Worm (Caenorhabditis elegans) whole organism, L1 larva: Measurements from ENCODE around the gene C54H2.4.

Experiments
- C04F5.9 ChIP-seq: sonication (generic microtip); optimal IDR thresholded peaks from 2 replicates; lab custom pipeline; 2016; ENCODE audit warnings: missing genetic modification characterization, missing compliant biosample characterization
- C16A3.4 ChIP-seq: fragments of 150-350 bp; optimal IDR thresholded peaks from 2 replicates; lab custom pipeline; 2014; ENCODE audit warnings: missing biosample characterization, missing genetic modification characterization
- C34B4.2 ChIP-seq: sonication (generic microtip); optimal IDR thresholded peaks from 2 replicates; lab custom pipeline; 2017; ENCODE audit warnings: mild to moderate bottlenecking, missing genetic modification characterization, missing compliant biosample characterization
- Y116A8C.19 ChIP-seq: sonication (generic microtip); optimal IDR thresholded peaks from 2 replicates; lab custom pipeline; 2016; ENCODE audit warnings: missing compliant biosample characterization, missing genetic modification characterization, borderline replicate concordance
- aha-1 ChIP-seq: fragments of 150-350 bp; optimal IDR thresholded peaks from 2 replicates; lab custom pipeline; 2014; ENCODE audit warnings: missing biosample characterization, missing genetic modification characterization
- ama-1 ChIP-seq: fragments of 150-350 bp; optimal IDR thresholded peaks from 2 replicates; lab custom pipeline; 2014
- ceh-8 ChIP-seq: fragments of 200-800 bp; sonication (Bioruptor generic); optimal IDR thresholded peaks from 2 replicates; lab custom pipeline; 2018; ENCODE audit warnings: mild to moderate bottlenecking, missing genetic modification characterization, moderate library complexity, missing compliant biosample characterization
- ceh-88 ChIP-seq: fragments of 200-800 bp; sonication (Bioruptor generic); IDR thresholded peaks from 2 replicates; pipeline ENCODE4 v1.3.6; 2022; ENCODE audit warnings: missing genetic modification characterization, missing compliant biosample characterization
- ceh-90 ChIP-seq: sonication (generic microtip); optimal IDR thresholded peaks from 2 replicates; lab custom pipeline; 2016; ENCODE audit warnings: missing genetic modification characterization, missing compliant biosample characterization
- ces-1 ChIP-seq: fragments of 150-350 bp; optimal IDR thresholded peaks from 2 replicates; lab custom pipeline; 2014; ENCODE audit warnings: missing biosample characterization, missing genetic modification reagents, missing genetic modification characterization
- dsc-1 ChIP-seq: sonication (generic microtip); optimal IDR thresholded peaks from 2 replicates; lab custom pipeline; 2016; ENCODE audit warnings: mild to moderate bottlenecking, missing genetic modification characterization, missing compliant biosample characterization
- efl-3 ChIP-seq: fragments of 200-800 bp; sonication (Bioruptor generic); optimal IDR thresholded peaks from 2 replicates; lab custom pipeline; 2018; ENCODE audit warnings: mild to moderate bottlenecking, missing genetic modification characterization, missing compliant biosample characterization
- egl-27 ChIP-seq, 2 experiments: fragments of 150-350 bp in 1 of 2; sonication (generic microtip); optimal IDR thresholded peaks; 3 replicates each; lab custom pipeline; 2017 to 2018; ENCODE audit warnings: missing biosample characterization in 2 of 2, missing genetic modification characterization in 2 of 2, missing genetic modification reagents in 2 of 2
- ets-5 ChIP-seq: fragments of 200-800 bp; sonication (Bioruptor generic); IDR thresholded peaks from 2 replicates; pipeline ENCODE4 v1.3.6; 2022; ENCODE audit warnings: missing genetic modification characterization, missing compliant biosample characterization
- fkh-10 ChIP-seq: sonication (generic microtip); optimal IDR thresholded peaks from 2 replicates; lab custom pipeline; 2017; ENCODE audit warnings: missing biosample characterization, missing genetic modification reagents, missing genetic modification characterization
- fkh-4 ChIP-seq: sonication (generic microtip); optimal IDR thresholded peaks from 2 replicates; lab custom pipeline; 2016; ENCODE audit warnings: missing compliant biosample characterization, missing genetic modification characterization, borderline replicate concordance
- fkh-8 ChIP-seq: sonication (generic microtip); optimal IDR thresholded peaks from 2 replicates; lab custom pipeline; 2016; ENCODE audit warnings: mild to moderate bottlenecking, missing genetic modification characterization, missing compliant biosample characterization
- hlh-17 ChIP-seq: fragments of 200-800 bp; sonication (Bioruptor generic); optimal IDR thresholded peaks from 2 replicates; lab custom pipeline; 2018; ENCODE audit warnings: missing genetic modification characterization, mild to moderate bottlenecking, missing compliant biosample characterization, moderate library complexity, borderline replicate concordance
- hlh-4 ChIP-seq: sonication (generic microtip); optimal IDR thresholded peaks from 2 replicates; lab custom pipeline; 2016; ENCODE audit warnings: mild to moderate bottlenecking, missing genetic modification characterization, missing compliant biosample characterization
- hpl-2 ChIP-seq: fragments of 150-350 bp; optimal IDR thresholded peaks from 2 replicates; lab custom pipeline; 2014; ENCODE audit warnings: missing biosample characterization, missing genetic modification reagents, missing genetic modification characterization
- irx-1 ChIP-seq: sonication (generic microtip); optimal IDR thresholded peaks from 2 replicates; lab custom pipeline; 2016; ENCODE audit warnings: missing genetic modification characterization, missing compliant biosample characterization
- isw-1 ChIP-seq: fragments of 200-800 bp; sonication (Bioruptor generic); IDR thresholded peaks from 2 replicates; pipeline ENCODE4 v1.3.6; 2022; ENCODE audit warnings: missing genetic modification characterization, missing compliant biosample characterization
- lin-15B ChIP-seq: fragments of 150-350 bp; sonication (generic microtip); optimal IDR thresholded peaks from 3 replicates; lab custom pipeline; 2014; ENCODE audit warnings: missing biosample characterization, missing genetic modification characterization
- lin-35 ChIP-seq, 2 experiments: fragments of 150-350 bp; optimal IDR thresholded peaks; 2 replicates each; lab custom pipeline; 2014; ENCODE audit warnings: missing biosample characterization in 2 of 2, missing genetic modification characterization in 2 of 2, missing genetic modification reagents in 2 of 2
- lin-39 ChIP-seq: fragments of 150-350 bp; optimal IDR thresholded peaks from 2 replicates; lab custom pipeline; 2014; ENCODE audit warnings: missing biosample characterization, missing genetic modification reagents, missing genetic modification characterization
- mab-9 ChIP-seq: fragments of 200-800 bp; sonication (Bioruptor generic); IDR thresholded peaks from 2 replicates; pipeline ENCODE4 v1.3.6; 2022; ENCODE audit warnings: missing genetic modification reagents, missing genetic modification characterization, missing compliant biosample characterization
- mef-2 ChIP-seq: fragments of 150-350 bp; optimal IDR thresholded peaks from 2 replicates; lab custom pipeline; 2014; ENCODE audit warnings: missing biosample characterization, missing genetic modification characterization
- nhr-11 ChIP-seq: fragments of 150-350 bp; optimal IDR thresholded peaks from 2 replicates; lab custom pipeline; 2014; ENCODE audit warnings: missing biosample characterization, missing genetic modification characterization
- nhr-12 ChIP-seq: sonication (generic microtip); optimal IDR thresholded peaks from 2 replicates; lab custom pipeline; 2017; ENCODE audit warnings: missing biosample characterization, missing genetic modification characterization
- nhr-19 ChIP-seq: fragments of 200-800 bp; sonication (Bioruptor generic); conservative IDR thresholded peaks from 2 replicates; pipeline ENCODE4 v1.3.6; 2022; ENCODE audit warnings: missing genetic modification characterization, missing compliant biosample characterization
- nhr-237 ChIP-seq: fragments of 150-350 bp; optimal IDR thresholded peaks from 2 replicates; lab custom pipeline; 2014; ENCODE audit warnings: missing biosample characterization, missing genetic modification characterization
- nhr-47 ChIP-seq: sonication (generic microtip); optimal IDR thresholded peaks from 2 replicates; lab custom pipeline; 2016; ENCODE audit warnings: mild to moderate bottlenecking, missing genetic modification characterization, moderate library complexity, missing compliant biosample characterization
- nhr-71 ChIP-seq: sonication (generic microtip); optimal IDR thresholded peaks from 2 replicates; lab custom pipeline; 2016; ENCODE audit warnings: mild to moderate bottlenecking, missing genetic modification characterization, moderate library complexity, missing compliant biosample characterization
- nhr-84 ChIP-seq: sonication (generic microtip); optimal IDR thresholded peaks from 2 replicates; lab custom pipeline; 2017; ENCODE audit warnings: missing biosample characterization, missing genetic modification characterization
- nhr-90 ChIP-seq: sonication (generic microtip); optimal IDR thresholded peaks from 2 replicates; lab custom pipeline; 2016; ENCODE audit warnings: mild to moderate bottlenecking, missing genetic modification characterization, missing compliant biosample characterization; ENCODE audit not compliant: poor library complexity
- pax-3 ChIP-seq: fragments of 200-800 bp; sonication (Bioruptor generic); optimal IDR thresholded peaks from 2 replicates; lab custom pipeline; 2018; ENCODE audit warnings: mild to moderate bottlenecking, missing genetic modification characterization, moderate library complexity, missing compliant biosample characterization
- pqm-1 ChIP-seq: sonication (generic microtip); optimal IDR thresholded peaks from 3 replicates; lab custom pipeline; 2017; ENCODE audit warnings: missing biosample characterization, missing genetic modification characterization
- snu-23 ChIP-seq: sonication (generic microtip); optimal IDR thresholded peaks from 2 replicates; lab custom pipeline; 2016; ENCODE audit warnings: missing genetic modification characterization, missing compliant biosample characterization
- sox-4 ChIP-seq: sonication (generic microtip); optimal IDR thresholded peaks from 2 replicates; lab custom pipeline; 2016; ENCODE audit warnings: missing genetic modification characterization, missing compliant biosample characterization
- sup-37 ChIP-seq: fragments of 200-800 bp; sonication (Bioruptor generic); optimal IDR thresholded peaks from 2 replicates; lab custom pipeline; 2018; ENCODE audit warnings: mild to moderate bottlenecking, missing genetic modification characterization, missing compliant biosample characterization
- tbx-2 ChIP-seq: sonication (generic microtip); optimal IDR thresholded peaks from 2 replicates; lab custom pipeline; 2016; ENCODE audit warnings: missing genetic modification characterization, missing compliant biosample characterization
- tlp-1 ChIP-seq: fragments of 150-350 bp; optimal IDR thresholded peaks from 2 replicates; lab custom pipeline; 2014; ENCODE audit warnings: missing biosample characterization, missing genetic modification characterization
- unc-130 ChIP-seq: fragments of 150-350 bp; optimal IDR thresholded peaks from 2 replicates; lab custom pipeline; 2017; ENCODE audit warnings: missing biosample characterization, missing genetic modification characterization, inconsistent platforms
- unc-62 ChIP-seq: fragments of 150-350 bp; optimal IDR thresholded peaks from 2 replicates; lab custom pipeline; 2014; ENCODE audit warnings: missing biosample characterization, missing genetic modification reagents, missing genetic modification characterization
- unc-86 ChIP-seq: sonication (generic microtip); optimal IDR thresholded peaks from 2 replicates; lab custom pipeline; 2016; ENCODE audit warnings: missing genetic modification characterization, missing compliant biosample characterization
- unc-98 ChIP-seq: fragments of 200-800 bp; sonication (Bioruptor generic); IDR thresholded peaks from 2 replicates; pipeline ENCODE4 v1.3.6; 2022; ENCODE audit warnings: missing genetic modification characterization, missing compliant biosample characterization
- zag-1 ChIP-seq: fragments of 150-350 bp; optimal IDR thresholded peaks from 2 replicates; lab custom pipeline; 2014; ENCODE audit warnings: missing biosample characterization, missing genetic modification characterization
- zip-4 ChIP-seq: fragments of 200-800 bp; sonication (Bioruptor generic); optimal IDR thresholded peaks from 2 replicates; lab custom pipeline; 2018; ENCODE audit warnings: mild to moderate bottlenecking, missing genetic modification characterization, moderate library complexity, missing compliant biosample characterization
- ztf-11 ChIP-seq, 2 experiments: sonication (generic microtip); optimal IDR thresholded peaks; 2 replicates each; lab custom pipeline; 2016 to 2017; ENCODE audit warnings: missing genetic modification characterization in 2 of 2, missing biosample characterization in 1 of 2, missing compliant biosample characterization in 1 of 2
- ztf-4 ChIP-seq: fragments of 150-350 bp; optimal IDR thresholded peaks from 2 replicates; lab custom pipeline; 2014; ENCODE audit warnings: missing biosample characterization, missing genetic modification characterization

C54H2.4 gene

ce11 chrX:5780672-5781182 lies 10.2 kb upstream of the C54H2.4 start, which contains the start of gene sft-4 (continued):
- TF ChIP-seq ces-1 (GFP tag; lab: Kevin White, UChicago) (no peak), hlh-4 (tag; lab: Kevin White, UChicago) (no peak), fkh-8 (no peak), irx-1 (tag; lab: Kevin White, UChicago) (no peak), aha-1 (tag; lab: Kevin White, UChicago) (no peak), ztf-11 (tag; optimal IDR thresholded peaks at IDR 0.05; lab: Kevin White, UChicago) (no peak), nhr-90 (tag; lab: Kevin White, UChicago) (peak; percentile 35), nhr-84 (no peak)

DNA sequence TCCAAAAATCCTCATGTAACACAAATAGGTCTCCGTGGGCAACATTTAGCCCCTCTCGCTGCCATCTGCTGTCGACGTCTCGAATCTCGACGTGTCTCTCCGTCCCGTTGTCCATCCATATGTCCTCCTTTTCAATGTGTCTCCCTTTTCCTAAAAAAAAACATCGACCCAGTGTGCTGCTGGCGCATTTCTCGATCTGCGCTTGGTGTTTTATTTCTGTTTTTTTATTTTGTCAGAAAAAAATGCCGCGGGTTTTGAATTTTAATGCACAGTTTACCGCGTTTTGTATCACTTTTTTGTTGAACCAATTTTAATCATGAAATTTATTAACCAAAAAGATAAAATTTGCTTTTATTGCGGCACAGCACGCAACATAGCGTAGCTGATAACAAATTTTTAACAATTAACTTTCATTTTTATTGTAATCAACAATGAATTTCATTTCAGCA lies 5.3 kb upstream of the C54H2.4 start:
- TF ChIP-seq lin-39 (tag; lab: Kevin White, UChicago) (peak; percentile 48), mab-9 (no peak), hpl-2 (no peak), unc-130 (tag; lab: Kevin White, UChicago) (no peak), nhr-71 (tag; lab: Kevin White, UChicago) (peak; percentile 78), tlp-1 (tag; lab: Kevin White, UChicago) (no peak), unc-98 (GFP tag; lab: Robert Waterston, UW) (no peak), unc-86 (tag; lab: Kevin White, UChicago) (peak; percentile 49), ceh-88 (GFP tag; lab: Robert Waterston, UW) (no peak), ceh-90 (tag; lab: Kevin White, UChicago) (no peak), lin-35 (GFP tag; optimal IDR thresholded peaks at IDR 0.05; lab: Kevin White, UChicago) (peak; percentile 38 to 73), sup-37 (GFP tag; lab: Kevin White, UChicago) (no peak), fkh-4 (tag; lab: Kevin White, UChicago) (no peak), pax-3 (tag; lab: Kevin White, UChicago) (no peak), zip-4 (GFP tag; lab: Kevin White, UChicago) (no peak), pqm-1 (tag; lab: Kevin White, UChicago) (no peak), unc-62 (GFP tag; lab: Kevin White, UChicago) (no peak), nhr-237 (tag; lab: Kevin White, UChicago) (no peak), snu-23 (peak; percentile 74), dsc-1 (tag; lab: Kevin White, UChicago) (peak; percentile 75), lin-15B (tag; lab: Kevin White, UChicago) (no peak), efl-3 (GFP tag; lab: Kevin White, UChicago) (no peak), fkh-10 (GFP tag; lab: Kevin White, UChicago) (peak; percentile 72), nhr-19 (0 out of 2 replicates have a peak, but pooled peaks have one; percentile 27), C16A3.4 (tag; lab: Kevin White, UChicago) (peak; percentile 60), hlh-17 (GFP tag; lab: Kevin White, UChicago) (no peak), C34B4.2 (tag; lab: Kevin White, UChicago) (no peak), ztf-4 (tag; lab: Kevin White, UChicago) (peak; percentile 4), mef-2 (tag; lab: Kevin White, UChicago) (peak; percentile 28), nhr-12 (tag; lab: Kevin White, UChicago) (no peak), nhr-11 (no peak), tbx-2 (tag; lab: Kevin White, UChicago) (peak; percentile 63), isw-1 (GFP tag; lab: Robert Waterston, UW) (0 out of 2 replicates have a peak, but pooled peaks have one; percentile 23), sox-4 (tag; lab: Kevin White, UChicago) (no peak), C04F5.9 (tag; lab: Kevin White, UChicago) (no peak), nhr-47 (tag; lab: Kevin White, UChicago) (peak; percentile 72), Y116A8C.19 (tag; lab: Kevin White, UChicago) (no peak), egl-27 (tag; optimal IDR thresholded peaks at IDR 0.05; lab: Kevin White, UChicago) (no peak), fkh-8 (peak; percentile 85), irx-1 (tag; lab: Kevin White, UChicago) (peak; percentile 25), nhr-84 (no peak), ztf-11 (tag; optimal IDR thresholded peaks at IDR 0.05; lab: Kevin White, UChicago) (peak in 1 of 2 experiments; percentile 9), ama-1 (lab: Kevin White, UChicago) (no peak), ceh-8 (GFP tag; lab: Kevin White, UChicago) (peak; percentile 39), ces-1 (GFP tag; lab: Kevin White, UChicago) (no peak), ets-5 (no peak), hlh-4 (tag; lab: Kevin White, UChicago) (no peak), zag-1 (tag; lab: Kevin White, UChicago) (no peak)
